Worm (Caenorhabditis elegans): ENCODE data around the gene far-2.

Gene far-2

ce11 chrIII:9060267-9060666 is 21.4 kb upstream of the far-2 start (continued):
- TF ChIP-seq tag-97 (GFP tag; IDR thresholded peaks at IDR 0.05) (no peak), ceh-20 (GFP tag; IDR thresholded peaks at IDR 0.05) (no peak), F10B5.3 (tag; optimal IDR thresholded peaks at IDR 0.05) (no peak), lim-7 (GFP tag; IDR thresholded peaks at IDR 0.05) (no peak), nhr-76 (tag; optimal IDR thresholded peaks at IDR 0.05) (no peak)

- peak; percentile 59 for TF ChIP-seq pqm-1 (tag; optimal IDR thresholded peaks at IDR 0.05)
- TF ChIP-seq F37D6.2 (tag; optimal IDR thresholded peaks at IDR 0.05), result no peak
- TF ChIP-seq mxl-3 (GFP tag; optimal IDR thresholded peaks at IDR 0.05), result no peak
- TF ChIP-seq nhr-237 (tag; optimal IDR thresholded peaks at IDR 0.05), result no peak
- TF ChIP-seq nhr-48 (tag; optimal IDR thresholded peaks at IDR 0.05), result no peak
- no peak for TF ChIP-seq Y48G9A.11 (GFP tag; IDR thresholded peaks at IDR 0.05)
- TF ChIP-seq aha-1 (tag), result peak; percentile 71
- no peak for TF ChIP-seq ceh-82 (tag; optimal IDR thresholded peaks at IDR 0.05)
- TF ChIP-seq fkh-10 (GFP tag; optimal IDR thresholded peaks at IDR 0.05), result no peak
- no peak for TF ChIP-seq hif-1 (tag; optimal IDR thresholded peaks at IDR 0.05)
- TF ChIP-seq dve-1 (tag; optimal IDR thresholded peaks at IDR 0.05; ENCODE audit: insufficient read depth), result peak; percentile 1
- no peak for TF ChIP-seq dmd-9 (GFP tag; IDR thresholded peaks at IDR 0.05)
- no peak for TF ChIP-seq lir-3 (tag; optimal IDR thresholded peaks at IDR 0.05)
- TF ChIP-seq T20F7.1 (GFP tag; optimal IDR thresholded peaks at IDR 0.05), result no peak
- no peak for TF ChIP-seq skn-1 (tag; optimal IDR thresholded peaks at IDR 0.05)
Observed at ce11 chrIII:9069712-9070111, 11.9 kb upstream of the far-2 start.

DNA sequence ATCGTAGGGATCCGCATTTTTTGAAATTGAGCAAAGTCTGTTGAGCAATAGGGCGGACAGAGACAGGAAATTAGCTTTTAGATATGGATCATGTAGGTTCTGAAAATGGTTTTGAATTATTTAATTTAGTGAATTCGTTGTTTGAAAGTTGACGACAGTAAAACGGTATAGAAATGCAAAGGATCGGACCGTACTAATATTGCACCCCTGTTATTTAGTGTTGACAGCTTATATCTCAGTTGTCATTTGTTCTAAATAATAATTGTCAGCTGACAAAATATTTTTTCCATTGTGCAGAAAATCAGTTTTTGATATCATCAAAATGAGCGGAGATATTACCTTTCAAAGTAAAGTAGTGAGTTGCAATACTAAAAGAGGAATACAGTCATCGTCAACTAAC is 10.3 kb upstream of the far-2 start, which contains the start of gene lin-12:
Gene lin-12, minus strand, starts transcription at position 101 of the 400 bp plus-strand sequence.
- TF ChIP-seq nhr-77 (tag; optimal IDR thresholded peaks at IDR 0.05) (no peak), madf-9 (GFP tag; conservative IDR thresholded peaks at IDR 0.05) (no peak), nhr-25 (tag; optimal IDR thresholded peaks at IDR 0.05; ENCODE audit: borderline replicate concordance, insufficient read depth) (no peak)

DNA sequence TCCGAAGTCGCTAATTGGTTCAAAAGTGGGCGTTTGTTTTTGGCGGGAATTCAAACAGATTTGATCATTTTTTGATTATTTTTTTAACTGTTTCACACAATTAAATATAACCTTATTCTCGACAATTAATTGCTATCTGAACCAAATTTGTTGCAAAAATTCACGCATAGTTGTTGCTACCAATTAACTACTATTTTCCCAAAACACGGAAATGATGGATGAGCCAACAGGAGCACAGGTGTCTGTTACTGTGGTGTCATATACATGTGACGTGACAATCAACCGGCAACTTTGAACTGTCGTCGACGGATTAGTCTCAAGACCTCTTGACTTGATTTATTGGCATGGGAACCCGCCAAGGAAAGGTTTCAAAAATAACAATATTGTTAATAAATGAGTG is 8.9 kb upstream of the far-2 start:
- no peak for TF ChIP-seq lin-15B (tag; optimal IDR thresholded peaks at IDR 0.05)
- peak in 1 of 2 experiments; percentile 93 for TF ChIP-seq unc-62 (GFP tag; optimal IDR thresholded peaks at IDR 0.05 in 1 of 2)
- no peak for TF ChIP-seq unc-62 (tag; optimal IDR thresholded peaks at IDR 0.05)

- TF ChIP-seq egl-27 (tag; optimal IDR thresholded peaks at IDR 0.05), result no peak
- TF ChIP-seq lin-39 (tag; optimal IDR thresholded peaks at IDR 0.05), result no peak
- TF ChIP-seq Y75B8A.6 (GFP tag; IDR thresholded peaks at IDR 0.05), result no peak
- no peak for TF ChIP-seq dmd-6 (GFP tag; IDR thresholded peaks at IDR 0.05)
- no peak for TF ChIP-seq set-16 (GFP tag; IDR thresholded peaks at IDR 0.05)
- TF ChIP-seq ztf-11 (tag; optimal IDR thresholded peaks at IDR 0.05), result no peak
- TF ChIP-seq nhr-6 (tag; optimal IDR thresholded peaks at IDR 0.05), result no peak
- TF ChIP-seq gei-8 (GFP tag; optimal IDR thresholded peaks at IDR 0.05), result no peak
- no peak for TF ChIP-seq F10B5.3 (tag; optimal IDR thresholded peaks at IDR 0.05)
- no peak for TF ChIP-seq php-3 (GFP tag; IDR thresholded peaks at IDR 0.05)
- TF ChIP-seq nhr-77 (tag; optimal IDR thresholded peaks at IDR 0.05), result no peak
- TF ChIP-seq R02D3.7 (tag; optimal IDR thresholded peaks at IDR 0.05), result no peak
- no peak for TF ChIP-seq lin-38 (GFP tag; IDR thresholded peaks at IDR 0.05)
- TF ChIP-seq mdt-29 (GFP tag; IDR thresholded peaks at IDR 0.05), result no peak
- no peak for TF ChIP-seq unc-39 (tag; optimal IDR thresholded peaks at IDR 0.05)
Observed at ce11 chrIII:9075539-9075938, 6.1 kb upstream of the far-2 start, which contains the start of gene F02A9.7. Gene F02A9.7, minus strand, starts transcription at chrIII:9075639.
